Worm (Caenorhabditis elegans) whole organism, L1 larva: ENCODE measurements around the gene ZK1320.7.

Experiments
- C04F5.9 ChIP-seq: sonication (generic microtip); optimal IDR thresholded peaks from 2 replicates; lab custom pipeline; 2016; ENCODE audit warnings: missing genetic modification characterization, missing compliant biosample characterization
- alr-1 ChIP-seq: fragments of 200-800 bp; sonication (Bioruptor generic); optimal IDR thresholded peaks from 2 replicates; lab custom pipeline; 2018; ENCODE audit warnings: borderline replicate concordance, mild to moderate bottlenecking, missing genetic modification characterization, missing compliant biosample characterization
- aly-2 ChIP-seq: fragments of 150-350 bp; optimal IDR thresholded peaks from 2 replicates; lab custom pipeline; 2014; ENCODE audit warnings: missing biosample characterization, missing genetic modification characterization
- blmp-1 ChIP-seq: fragments of 150-350 bp; optimal IDR thresholded peaks from 2 replicates; lab custom pipeline; 2014; ENCODE audit warnings: missing biosample characterization, missing genetic modification characterization
- ceh-8 ChIP-seq: fragments of 200-800 bp; sonication (Bioruptor generic); optimal IDR thresholded peaks from 2 replicates; lab custom pipeline; 2018; ENCODE audit warnings: mild to moderate bottlenecking, missing genetic modification characterization, moderate library complexity, missing compliant biosample characterization
- ceh-82 ChIP-seq, 3 experiments: fragments of 150-350 bp in 1 of 3; sonication (generic microtip) in 2 of 3; optimal IDR thresholded peaks; 2 replicates each; lab custom pipeline; 2014 to 2017; ENCODE audit warnings: missing biosample characterization in 3 of 3, missing genetic modification characterization in 3 of 3
- ceh-90 ChIP-seq: sonication (generic microtip); optimal IDR thresholded peaks from 2 replicates; lab custom pipeline; 2016; ENCODE audit warnings: missing genetic modification characterization, missing compliant biosample characterization
- ces-1 ChIP-seq: fragments of 150-350 bp; optimal IDR thresholded peaks from 2 replicates; lab custom pipeline; 2014; ENCODE audit warnings: missing biosample characterization, missing genetic modification reagents, missing genetic modification characterization
- dpl-1 ChIP-seq, 3 experiments: fragments of 150-350 bp in 2 of 3; sonication (generic microtip) in 1 of 3; optimal IDR thresholded peaks; 2 replicates each; lab custom pipeline; 2014 to 2017; ENCODE audit warnings: missing biosample characterization in 3 of 3, missing genetic modification characterization in 3 of 3, missing genetic modification reagents in 3 of 3
- efl-1 ChIP-seq, 4 experiments: fragments of 150-350 bp; optimal IDR thresholded peaks in 3 of 4; peaks in 1 of 4; 1 replicate in 1 of 4; 2 replicates in 3 of 4; lab custom pipeline; 2014; ENCODE audit warnings: missing biosample characterization in 2 of 4, missing genetic modification characterization in 2 of 4, missing genetic modification reagents in 2 of 4
- egl-13 ChIP-seq: sonication (generic microtip); optimal IDR thresholded peaks from 2 replicates; lab custom pipeline; 2016; ENCODE audit warnings: missing genotype, missing genetic modification reagents, missing genetic modification characterization, missing compliant biosample characterization
- fkh-10 ChIP-seq: sonication (generic microtip); optimal IDR thresholded peaks from 2 replicates; lab custom pipeline; 2017; ENCODE audit warnings: missing biosample characterization, missing genetic modification reagents, missing genetic modification characterization
- fkh-8 ChIP-seq: sonication (generic microtip); optimal IDR thresholded peaks from 2 replicates; lab custom pipeline; 2016; ENCODE audit warnings: mild to moderate bottlenecking, missing genetic modification characterization, missing compliant biosample characterization
- fos-1 ChIP-seq: fragments of 150-350 bp; optimal IDR thresholded peaks from 2 replicates; lab custom pipeline; 2014; ENCODE audit warnings: missing biosample characterization, missing genetic modification characterization
- irx-1 ChIP-seq: sonication (generic microtip); optimal IDR thresholded peaks from 2 replicates; lab custom pipeline; 2016; ENCODE audit warnings: missing genetic modification characterization, missing compliant biosample characterization
- lin-13 ChIP-seq: fragments of 150-350 bp; optimal IDR thresholded peaks from 2 replicates; lab custom pipeline; 2014; ENCODE audit warnings: missing biosample characterization, missing genetic modification reagents, missing genetic modification characterization
- lin-14 ChIP-seq: fragments of 200-800 bp; sonication (Bioruptor generic); optimal IDR thresholded peaks from 2 replicates; lab custom pipeline; 2018; ENCODE audit warnings: mild to moderate bottlenecking, missing genetic modification characterization, moderate library complexity, missing compliant biosample characterization
- lin-15B ChIP-seq: fragments of 150-350 bp; sonication (generic microtip); optimal IDR thresholded peaks from 3 replicates; lab custom pipeline; 2014; ENCODE audit warnings: missing biosample characterization, missing genetic modification characterization
- lsy-2 ChIP-seq, 2 experiments: fragments of 150-350 bp; optimal IDR thresholded peaks; 2 replicates each; lab custom pipeline; 2014; ENCODE audit warnings: missing biosample characterization in 2 of 2, missing genetic modification characterization in 2 of 2
- mab-9 ChIP-seq: fragments of 200-800 bp; sonication (Bioruptor generic); IDR thresholded peaks from 2 replicates; pipeline ENCODE4 v1.3.6; 2022; ENCODE audit warnings: missing genetic modification reagents, missing genetic modification characterization, missing compliant biosample characterization
- mdl-1 ChIP-seq, 2 experiments: fragments of 150-350 bp; optimal IDR thresholded peaks; 2 replicates each; lab custom pipeline; 2014 to 2017; ENCODE audit warnings: missing biosample characterization in 2 of 2, missing genetic modification characterization in 2 of 2, inconsistent platforms in 1 of 2
- mef-2 ChIP-seq: fragments of 150-350 bp; optimal IDR thresholded peaks from 2 replicates; lab custom pipeline; 2014; ENCODE audit warnings: missing biosample characterization, missing genetic modification characterization
- nhr-12 ChIP-seq: sonication (generic microtip); optimal IDR thresholded peaks from 2 replicates; lab custom pipeline; 2017; ENCODE audit warnings: missing biosample characterization, missing genetic modification characterization
- nhr-28 ChIP-seq: fragments of 150-350 bp; optimal IDR thresholded peaks from 2 replicates; lab custom pipeline; 2014; ENCODE audit warnings: missing biosample characterization, missing genetic modification characterization
- nhr-47 ChIP-seq: sonication (generic microtip); optimal IDR thresholded peaks from 2 replicates; lab custom pipeline; 2016; ENCODE audit warnings: mild to moderate bottlenecking, missing genetic modification characterization, moderate library complexity, missing compliant biosample characterization
- nhr-71 ChIP-seq: sonication (generic microtip); optimal IDR thresholded peaks from 2 replicates; lab custom pipeline; 2016; ENCODE audit warnings: mild to moderate bottlenecking, missing genetic modification characterization, moderate library complexity, missing compliant biosample characterization
- nhr-76 ChIP-seq: sonication (generic microtip); optimal IDR thresholded peaks from 2 replicates; lab custom pipeline; 2017; ENCODE audit warnings: missing biosample characterization, missing genetic modification characterization
- nhr-84 ChIP-seq: sonication (generic microtip); optimal IDR thresholded peaks from 2 replicates; lab custom pipeline; 2017; ENCODE audit warnings: missing biosample characterization, missing genetic modification characterization
- nhr-85 ChIP-seq: sonication (generic microtip); peaks from one replicate; lab custom pipeline; 2016; ENCODE audit warnings: missing genetic modification characterization, inconsistent platforms, missing compliant biosample characterization
- nhr-90 ChIP-seq: sonication (generic microtip); optimal IDR thresholded peaks from 2 replicates; lab custom pipeline; 2016; ENCODE audit warnings: mild to moderate bottlenecking, missing genetic modification characterization, missing compliant biosample characterization; ENCODE audit not compliant: poor library complexity
- pag-3 ChIP-seq: sonication (generic microtip); optimal IDR thresholded peaks from 2 replicates; lab custom pipeline; 2017; ENCODE audit warnings: missing genetic modification characterization, mild to moderate bottlenecking, missing compliant biosample characterization, antibody characterized with exemption, borderline replicate concordance; ENCODE audit not compliant: insufficient read depth
- pax-3 ChIP-seq: fragments of 200-800 bp; sonication (Bioruptor generic); optimal IDR thresholded peaks from 2 replicates; lab custom pipeline; 2018; ENCODE audit warnings: mild to moderate bottlenecking, missing genetic modification characterization, moderate library complexity, missing compliant biosample characterization
- snpc-4 ChIP-seq: fragments of 150-350 bp; optimal IDR thresholded peaks from 2 replicates; lab custom pipeline; 2014; ENCODE audit warnings: missing biosample characterization, missing genetic modification characterization
- sptf-1 ChIP-seq: fragments of 150-350 bp; optimal IDR thresholded peaks from 2 replicates; lab custom pipeline; 2014; ENCODE audit warnings: missing biosample characterization, missing genetic modification characterization
- sup-37 ChIP-seq: fragments of 200-800 bp; sonication (Bioruptor generic); optimal IDR thresholded peaks from 2 replicates; lab custom pipeline; 2018; ENCODE audit warnings: mild to moderate bottlenecking, missing genetic modification characterization, missing compliant biosample characterization
- tlp-1 ChIP-seq: fragments of 150-350 bp; optimal IDR thresholded peaks from 2 replicates; lab custom pipeline; 2014; ENCODE audit warnings: missing biosample characterization, missing genetic modification characterization
- unc-62 ChIP-seq: fragments of 150-350 bp; optimal IDR thresholded peaks from 2 replicates; lab custom pipeline; 2014; ENCODE audit warnings: missing biosample characterization, missing genetic modification reagents, missing genetic modification characterization
- unc-86 ChIP-seq: sonication (generic microtip); optimal IDR thresholded peaks from 2 replicates; lab custom pipeline; 2016; ENCODE audit warnings: missing genetic modification characterization, missing compliant biosample characterization
- zag-1 ChIP-seq: fragments of 150-350 bp; optimal IDR thresholded peaks from 2 replicates; lab custom pipeline; 2014; ENCODE audit warnings: missing biosample characterization, missing genetic modification characterization
- ztf-4 ChIP-seq: fragments of 150-350 bp; optimal IDR thresholded peaks from 2 replicates; lab custom pipeline; 2014; ENCODE audit warnings: missing biosample characterization, missing genetic modification characterization

The ZK1320.7 gene

ce11 chrII:9690067-9690632, 18.7 kb downstream of the ZK1320.7 start:
- TF ChIP-seq nhr-47 (tag; lab: Kevin White, UChicago) (peak; percentile 24), ceh-8 (GFP tag; lab: Kevin White, UChicago) (peak; percentile 96), egl-13 (tag; lab: Kevin White, UChicago) (peak; percentile 7), lin-14 (peak; percentile 79), unc-86 (tag; lab: Kevin White, UChicago) (peak; percentile 39), fkh-10 (peak; percentile 98), nhr-71 (tag; lab: Kevin White, UChicago) (peak; percentile 28), fkh-8 (tag; lab: Kevin White, UChicago) (no peak), lsy-2 (tag; optimal IDR thresholded peaks at IDR 0.05; lab: Kevin White, UChicago) (peak in 1 of 2 experiments; percentile 30), lin-13 (GFP tag; lab: Kevin White, UChicago) (no peak), nhr-28 (tag; lab: Kevin White, UChicago) (no peak), irx-1 (peak; percentile 9), ces-1 (GFP tag; lab: Kevin White, UChicago) (peak; percentile 18)

ce11 chrII:9691839-9692238, 20.4 kb downstream of the ZK1320.7 start, which contains the start of gene nlp-11:
TSS of gene nlp-11 (minus strand) at chrII:9691939.
- no peak for TF ChIP-seq unc-86 (tag; lab: Kevin White, UChicago)
- no peak for TF ChIP-seq fos-1 (tag; lab: Kevin White, UChicago)
- TF ChIP-seq nhr-76 (tag; lab: Kevin White, UChicago): no peak
- no peak for TF ChIP-seq nhr-12
- no peak for TF ChIP-seq ceh-82 (tag; optimal IDR thresholded peaks at IDR 0.05; lab: Kevin White, UChicago)
- no peak for TF ChIP-seq alr-1 (tag; lab: Kevin White, UChicago)
- TF ChIP-seq lsy-2 (tag; optimal IDR thresholded peaks at IDR 0.05; lab: Kevin White, UChicago): no peak
- TF ChIP-seq nhr-84: no peak
- TF ChIP-seq unc-62 (GFP tag; lab: Kevin White, UChicago): no peak
- TF ChIP-seq mab-9 (GFP tag; lab: Robert Waterston, UW): no peak
- no peak for TF ChIP-seq C04F5.9 (tag; lab: Kevin White, UChicago)
- TF ChIP-seq mef-2 (tag; lab: Kevin White, UChicago): no peak
- no peak for TF ChIP-seq lin-15B (tag; lab: Kevin White, UChicago)

ce11 chrII:9695942-9696341, 24.5 kb downstream of the ZK1320.7 start:
- TF ChIP-seq mdl-1 (tag; optimal IDR thresholded peaks at IDR 0.05; lab: Kevin White, UChicago): no peak
- TF ChIP-seq lin-14: peak; percentile 46
- peak; percentile 43 for TF ChIP-seq fkh-10
- TF ChIP-seq pag-3 (tag; lab: Kevin White, UChicago): no peak

ce11 chrII:9700363-9700762, 29.0 kb downstream of the ZK1320.7 start, which contains the start of the genes Y53C12A.8 and Y53C12A.7:
TSS of gene Y53C12A.8 (minus strand) at chrII:9700463.
TSS of gene Y53C12A.7 (plus strand) at chrII:9700543.
- no peak for TF ChIP-seq zag-1 (tag; lab: Kevin White, UChicago)
- TF ChIP-seq ceh-90 (tag; lab: Kevin White, UChicago): no peak
- TF ChIP-seq blmp-1: no peak
- TF ChIP-seq ztf-4 (tag; lab: Kevin White, UChicago): no peak
- TF ChIP-seq efl-1 (optimal IDR thresholded peaks at IDR 0.05; lab: Kevin White, UChicago): no peak
- TF ChIP-seq efl-1 (GFP tag; optimal IDR thresholded peaks at IDR 0.05 in 1 of 2; lab: Kevin White, UChicago): no peak
- no peak for TF ChIP-seq pax-3
- TF ChIP-seq sptf-1 (tag; lab: Kevin White, UChicago): no peak
- no peak for TF ChIP-seq nhr-90 (tag; lab: Kevin White, UChicago)
- TF ChIP-seq dpl-1 (GFP tag; optimal IDR thresholded peaks at IDR 0.05; lab: Kevin White, UChicago): no peak
- TF ChIP-seq mef-2 (tag; lab: Kevin White, UChicago): no peak
- no peak for TF ChIP-seq pag-3 (tag; lab: Kevin White, UChicago)
- TF ChIP-seq nhr-12: no peak
- no peak for TF ChIP-seq nhr-85 (tag; lab: Kevin White, UChicago)
- TF ChIP-seq snpc-4: no peak
- no peak for TF ChIP-seq lin-14
- TF ChIP-seq tlp-1 (tag; lab: Kevin White, UChicago): no peak
- no peak for TF ChIP-seq sup-37
- no peak for TF ChIP-seq aly-2 (tag; lab: Kevin White, UChicago)
